Worm (Caenorhabditis elegans): ENCODE data around the gene bcs-1.

ce11 chrII:8570977-8571376 is at the start of gene bcs-1:
- no peak for TF ChIP-seq aly-1 (tag; optimal IDR thresholded peaks at IDR 0.05)
- no peak for TF ChIP-seq F13C5.2 (tag; optimal IDR thresholded peaks at IDR 0.05)
- no peak for TF ChIP-seq tbx-11 (GFP tag; IDR thresholded peaks at IDR 0.05)
- TF ChIP-seq pes-1 (GFP tag; IDR thresholded peaks at IDR 0.05) = no peak
- no peak for TF ChIP-seq ama-1 (optimal IDR thresholded peaks at IDR 0.05)
- no peak for TF ChIP-seq ceh-13 (GFP tag; optimal IDR thresholded peaks at IDR 0.05)
- TF ChIP-seq tbx-37 (GFP tag; conservative IDR thresholded peaks at IDR 0.05) = no peak
